Worm (Caenorhabditis elegans) whole organism, L2 larva: ENCODE data around the gene Y57G11B.5.

Source experiments
- R02D3.7 ChIP-seq: fragments of 150-350 bp; optimal IDR thresholded peaks from 2 replicates; lab custom pipeline; 2014; ENCODE audit warnings: missing biosample characterization, missing genetic modification characterization
- aly-2 ChIP-seq: fragments of 150-350 bp; optimal IDR thresholded peaks from 2 replicates; lab custom pipeline; 2014; ENCODE audit warnings: missing biosample characterization, missing genetic modification characterization
- blmp-1 ChIP-seq: sonication (generic microtip); optimal IDR thresholded peaks from 2 replicates; lab custom pipeline; 2017; ENCODE audit warnings: missing genetic modification characterization, mild to moderate bottlenecking, missing compliant biosample characterization, antibody characterized with exemption, moderate library complexity; ENCODE audit not compliant: insufficient read depth
- dmd-4 ChIP-seq: sonication (generic microtip); optimal IDR thresholded peaks from 2 replicates; lab custom pipeline; 2017; ENCODE audit warnings: missing biosample characterization, missing genetic modification characterization
- egl-27 ChIP-seq: sonication (generic microtip); optimal IDR thresholded peaks from 3 replicates; lab custom pipeline; 2017; ENCODE audit warnings: missing biosample characterization, missing genetic modification reagents, missing genetic modification characterization
- elt-3 ChIP-seq: sonication (generic microtip); optimal IDR thresholded peaks from 2 replicates; lab custom pipeline; 2017; ENCODE audit warnings: missing biosample characterization, missing genetic modification characterization
- lsy-2 ChIP-seq, 2 experiments: fragments of 150-350 bp in 1 of 2; sonication (generic microtip) in 1 of 2; optimal IDR thresholded peaks; 2 replicates each; lab custom pipeline; 2014 to 2017; ENCODE audit warnings: missing biosample characterization in 2 of 2, missing genetic modification characterization in 2 of 2
- mdl-1 ChIP-seq, 2 experiments: fragments of 150-350 bp in 1 of 2; sonication (generic microtip) in 1 of 2; optimal IDR thresholded peaks; 2 replicates each; lab custom pipeline; 2017; ENCODE audit warnings: missing biosample characterization in 2 of 2, missing genetic modification characterization in 2 of 2
- skn-1 ChIP-seq: sonication (generic microtip); optimal IDR thresholded peaks from 2 replicates; lab custom pipeline; 2017; ENCODE audit warnings: missing biosample characterization, missing genetic modification characterization
- unc-55 ChIP-seq: fragments of 150-350 bp; sonication (generic microtip); optimal IDR thresholded peaks from 3 replicates; lab custom pipeline; 2014; ENCODE audit warnings: missing biosample characterization, missing genetic modification reagents, missing genetic modification characterization
- unc-62 ChIP-seq: fragments of 150-350 bp; optimal IDR thresholded peaks from 2 replicates; lab custom pipeline; 2014; ENCODE audit warnings: missing biosample characterization, missing genetic modification reagents, missing genetic modification characterization
- ztf-1 ChIP-seq: fragments of 200-800 bp; sonication (Bioruptor generic); conservative IDR thresholded peaks from 2 replicates; pipeline ENCODE4 v1.3.6; 2022; ENCODE audit warnings: missing genetic modification characterization, missing compliant biosample characterization

DNA sequence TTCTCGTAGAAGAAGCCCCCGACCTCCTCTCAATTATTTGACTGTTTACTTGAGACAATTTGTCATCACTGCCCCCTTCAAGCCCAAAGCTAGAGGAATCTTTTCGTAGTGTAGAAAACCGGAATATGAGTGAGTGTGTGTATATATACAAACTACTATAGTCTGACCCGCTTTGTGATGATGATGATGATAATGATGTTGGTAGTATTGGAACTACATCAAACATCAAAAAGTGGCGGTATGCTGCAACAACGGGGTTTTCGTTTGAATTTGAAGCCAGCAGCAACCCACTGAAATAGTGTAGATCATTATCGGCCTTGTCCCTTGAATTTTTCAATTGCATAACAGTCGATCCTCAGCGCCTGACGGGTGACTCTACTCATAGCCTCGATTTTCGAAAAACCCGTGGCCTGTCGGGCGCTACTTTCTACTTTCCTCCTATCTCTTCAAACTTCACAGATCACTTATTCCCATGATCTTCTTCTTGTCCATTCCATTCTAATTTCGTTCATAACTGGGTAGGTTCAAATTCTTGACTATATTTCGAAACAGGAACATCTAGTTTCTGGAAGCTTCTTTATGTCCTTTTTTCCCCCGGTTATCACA lies 37.4 kb downstream of the Y57G11B.5 start:
- TF ChIP-seq egl-27 (tag; lab: Kevin White, UChicago) = no peak
- TF ChIP-seq aly-2 (tag; lab: Kevin White, UChicago) = no peak
- TF ChIP-seq elt-3 = no peak
- TF ChIP-seq skn-1 (tag; lab: Kevin White, UChicago) = no peak
- no peak for TF ChIP-seq R02D3.7 (tag; lab: Kevin White, UChicago)
- no peak for TF ChIP-seq unc-55 (GFP tag; lab: Kevin White, UChicago)
- TF ChIP-seq lsy-2 (tag; optimal IDR thresholded peaks at IDR 0.05; lab: Kevin White, UChicago) = no peak
- TF ChIP-seq ztf-1 (GFP tag; lab: Robert Waterston, UW) = no peak
- no peak for TF ChIP-seq unc-62 (GFP tag; lab: Kevin White, UChicago)
- no peak for TF ChIP-seq mdl-1 (tag; optimal IDR thresholded peaks at IDR 0.05; lab: Kevin White, UChicago)
- no peak for TF ChIP-seq dmd-4 (tag; lab: Kevin White, UChicago)
- TF ChIP-seq blmp-1 (tag; lab: Kevin White, UChicago) = peak; percentile 11
